Fruit fly (Drosophila melanogaster) whole organism: ENCODE measurements around the gene CG10467.

ENCODE experiments used
- CG8478 ChIP-seq: fragments of >200 bp; optimal IDR thresholded peaks from 2 replicates; lab custom pipeline; 2018; ENCODE audit warnings: inconsistent platforms
- EcR ChIP-seq, 2 experiments: fragments of >200 bp; optimal IDR thresholded peaks; 2 replicates each; lab custom pipeline; 2017; ENCODE audit warnings: missing biosample characterization in 2 of 2, missing genetic modification characterization in 2 of 2, missing genetic modification reagents in 2 of 2
- pan ChIP-seq: fragments of >200 bp; optimal IDR thresholded peaks from 2 replicates; lab custom pipeline; 2017
- psq ChIP-seq: fragments of >200 bp; optimal IDR thresholded peaks from 2 replicates; lab custom pipeline; 2017

DNA sequence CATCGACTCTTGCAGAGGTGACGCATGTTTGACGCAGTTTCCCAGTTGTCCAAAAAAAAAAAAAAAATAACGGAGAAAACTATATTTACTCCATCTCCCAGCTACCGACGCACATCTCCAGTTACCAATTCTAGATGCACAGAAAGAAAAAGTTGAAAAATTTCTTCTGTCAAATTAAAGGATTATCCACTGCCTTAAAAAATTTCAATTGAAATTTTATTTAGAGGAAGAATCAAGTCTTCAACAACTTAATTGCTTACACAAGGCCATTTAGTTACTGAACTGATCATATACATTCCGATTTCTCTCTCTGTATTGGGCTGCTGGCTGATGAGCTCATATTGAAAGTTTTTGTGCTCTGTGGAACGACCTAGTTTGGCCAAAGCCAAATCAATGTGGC, 8.6 kb downstream of the CG10467 start:
- TF ChIP-seq EcR (GFP tag; optimal IDR thresholded peaks at IDR 0.05; lab: Kevin White, UChicago) (no peak), pan (lab: Kevin White, UChicago) (no peak), psq (lab: Kevin White, UChicago) (no peak), CG8478 (lab: Kevin White, UChicago) (no peak)
